Worm (Caenorhabditis elegans) whole organism, late embryonic: ENCODE measurements around the gene C30G7.3.

Source experiments
- F13H6.1 ChIP-seq: sonication (generic microtip); optimal IDR thresholded peaks from 2 replicates; lab custom pipeline; 2016; ENCODE audit warnings: missing genetic modification characterization, missing compliant biosample characterization
- ceh-9 ChIP-seq: sonication (generic microtip); optimal IDR thresholded peaks from 2 replicates; lab custom pipeline; 2016; ENCODE audit warnings: mild to moderate bottlenecking, missing genetic modification characterization, inconsistent platforms, missing compliant biosample characterization
- dve-1 ChIP-seq: sonication (generic microtip); optimal IDR thresholded peaks from 2 replicates; lab custom pipeline; 2017; ENCODE audit warnings: antibody characterized with exemption, mild to moderate bottlenecking, missing genetic modification characterization, missing compliant biosample characterization
- nhr-232 ChIP-seq: sonication (generic microtip); optimal IDR thresholded peaks from 2 replicates; lab custom pipeline; 2016; ENCODE audit warnings: missing genetic modification characterization, missing compliant biosample characterization
- odd-2 ChIP-seq: sonication (generic microtip); optimal IDR thresholded peaks from 2 replicates; lab custom pipeline; 2017; ENCODE audit warnings: antibody characterized with exemption, mild to moderate bottlenecking, missing genetic modification characterization, missing compliant biosample characterization
- pha-4 ChIP-seq: fragments of 150-350 bp; optimal IDR thresholded peaks from 2 replicates; lab custom pipeline; 2018; ENCODE audit warnings: missing biosample characterization, missing genetic modification reagents, missing genetic modification characterization
- sox-4 ChIP-seq: sonication (generic microtip); optimal IDR thresholded peaks from 2 replicates; lab custom pipeline; 2017; ENCODE audit warnings: mild to moderate bottlenecking, missing genetic modification characterization, inconsistent platforms, missing compliant biosample characterization

DNA sequence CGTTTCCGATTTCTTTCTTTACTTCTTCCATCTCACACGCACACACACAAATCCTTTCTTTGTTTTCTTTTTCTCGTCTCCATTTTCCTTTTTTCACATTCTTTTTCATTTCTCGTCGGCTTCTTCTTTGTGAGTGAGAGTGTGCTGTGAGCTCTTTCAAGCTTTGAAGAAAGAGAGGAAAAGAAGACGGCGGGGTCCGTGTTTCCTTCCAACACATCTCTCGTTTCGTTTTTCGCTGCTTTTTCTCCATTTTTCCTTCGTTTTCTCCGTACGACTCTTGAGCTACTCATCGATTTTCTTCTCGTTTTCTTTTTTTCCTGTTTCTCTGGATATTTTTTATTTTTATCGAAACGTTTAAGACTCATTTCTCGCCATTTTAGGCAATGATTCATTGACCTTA lies 15.3 kb downstream of the C30G7.3 start:
- TF ChIP-seq nhr-232 (tag; lab: Kevin White, UChicago) = no peak
- no peak for TF ChIP-seq F13H6.1 (tag; lab: Kevin White, UChicago)
- no peak for TF ChIP-seq dve-1 (tag; lab: Kevin White, UChicago)
- no peak for TF ChIP-seq odd-2
- no peak for TF ChIP-seq sox-4 (tag; lab: Kevin White, UChicago)
- TF ChIP-seq pha-4 (tag; lab: Kevin White, UChicago) = no peak
- TF ChIP-seq ceh-9 (tag; lab: Kevin White, UChicago) = no peak
